Fruit fly (Drosophila melanogaster): ENCODE measurements around the gene Acbp1.

- TF ChIP-seq CTCF (optimal IDR thresholded peaks at IDR 0.05) (peak; percentile 82 to 90), CG8478 (optimal IDR thresholded peaks at IDR 0.05) (no peak)
These were observed 22.8 kb upstream of the Acbp1 start for dm6 chr2L:8185008-8185407.

Measured in S2 (cell line).